Fruit fly (Drosophila melanogaster): ENCODE data around the gene CG7203.

DNA sequence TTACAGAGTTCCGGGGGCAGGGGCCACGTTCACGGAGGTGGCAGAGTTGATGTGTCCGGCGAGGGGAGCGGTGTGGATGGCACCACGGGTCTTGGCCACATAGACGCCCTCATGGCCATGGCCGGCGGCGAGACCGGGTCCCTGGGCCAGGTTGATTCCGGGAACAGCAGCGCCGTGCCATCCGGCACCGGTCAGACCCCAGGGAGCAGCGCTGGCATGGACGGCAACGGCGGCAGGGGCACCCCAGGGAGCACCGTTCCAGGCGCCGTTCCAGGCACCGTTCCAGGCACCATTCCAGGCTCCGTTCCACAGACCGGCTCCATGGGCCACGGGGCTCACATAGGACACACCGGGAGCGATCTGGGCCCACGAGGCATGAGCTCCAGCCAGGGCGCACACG lies 8.8 kb downstream of the CG7203 start:
- TF ChIP-seq CTCF (optimal IDR thresholded peaks at IDR 0.05) (no peak), CG8478 (optimal IDR thresholded peaks at IDR 0.05) (no peak)

Data from S2 (cell line).